Worm (Caenorhabditis elegans): Measurements from ENCODE around the gene fbxb-87.

fbxb-87 gene

DNA sequence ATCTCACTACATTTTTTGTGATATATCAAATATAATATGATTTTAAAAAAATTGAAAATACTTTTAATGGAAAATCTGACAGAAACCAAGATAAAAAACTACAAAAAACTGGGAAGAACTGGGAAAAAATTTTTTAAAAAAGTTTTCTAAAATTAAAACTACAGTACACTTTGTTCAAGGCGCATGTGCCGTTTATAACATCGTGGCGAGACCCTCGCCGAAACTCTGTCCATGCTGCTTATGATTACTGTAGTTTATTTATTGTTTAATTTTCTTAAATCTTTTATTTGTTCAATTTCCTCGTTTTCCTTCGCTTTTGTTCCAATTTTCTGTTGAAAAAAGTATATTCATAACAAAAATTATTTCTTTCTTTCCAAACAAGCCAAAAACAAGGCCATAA lies 12.9 kb upstream of the fbxb-87 start, which contains the start of gene athp-1:
Gene athp-1, plus strand, starts transcription at position 305 of the 400 bp plus-strand sequence.
- TF ChIP-seq hmg-11 (tag; optimal IDR thresholded peaks at IDR 0.05) (no peak), nhr-25 (tag; optimal IDR thresholded peaks at IDR 0.05) (no peak), fkh-10 (GFP tag; optimal IDR thresholded peaks at IDR 0.05) (no peak), nhr-77 (tag; optimal IDR thresholded peaks at IDR 0.05) (no peak), nfya-1 (tag; optimal IDR thresholded peaks at IDR 0.05; ENCODE audit: insufficient read depth) (no peak), aly-2 (tag; optimal IDR thresholded peaks at IDR 0.05) (no peak), tbx-2 (tag; optimal IDR thresholded peaks at IDR 0.05) (no peak), lin-39 (tag; optimal IDR thresholded peaks at IDR 0.05) (no peak), ztf-4 (tag; optimal IDR thresholded peaks at IDR 0.05) (no peak), R02D3.7 (tag; optimal IDR thresholded peaks at IDR 0.05) (no peak), ama-1 (optimal IDR thresholded peaks at IDR 0.05) (no peak), ceh-28 (tag; optimal IDR thresholded peaks at IDR 0.05) (no peak), ceh-16 (tag; optimal IDR thresholded peaks at IDR 0.05) (no peak), egl-27 (tag; optimal IDR thresholded peaks at IDR 0.05) (no peak), nhr-237 (tag; optimal IDR thresholded peaks at IDR 0.05) (no peak)

DNA sequence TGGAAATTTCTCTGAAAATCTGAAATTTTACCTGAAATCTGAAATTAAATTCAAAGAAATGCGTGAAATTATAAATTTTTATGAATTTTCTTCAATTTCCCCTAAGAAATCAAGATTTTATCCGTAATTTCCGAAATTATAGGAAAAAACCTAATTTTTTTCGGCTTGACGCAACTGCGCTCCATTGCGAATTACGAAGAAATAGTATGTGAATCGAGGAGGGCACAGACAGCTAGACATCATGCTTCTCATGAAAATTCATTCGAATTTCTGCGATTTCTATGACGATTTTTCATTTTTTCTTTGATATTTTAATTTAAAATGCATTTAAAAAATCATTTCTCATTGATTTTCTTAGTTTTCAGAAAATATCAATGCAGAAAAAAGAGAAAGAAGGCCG lies 12.3 kb upstream of the fbxb-87 start:
- peak; percentile 6 for TF ChIP-seq R02D3.7 (tag; optimal IDR thresholded peaks at IDR 0.05)
- no peak for TF ChIP-seq ceh-16 (tag; optimal IDR thresholded peaks at IDR 0.05)
- no peak for TF ChIP-seq ceh-82 (tag; optimal IDR thresholded peaks at IDR 0.05)
- no peak for TF ChIP-seq fkh-10 (GFP tag; optimal IDR thresholded peaks at IDR 0.05)
- TF ChIP-seq lin-15B (tag; optimal IDR thresholded peaks at IDR 0.05), result peak; percentile 90
- TF ChIP-seq hmg-11 (tag; optimal IDR thresholded peaks at IDR 0.05), result peak; percentile 43
- no peak for TF ChIP-seq unc-39 (tag; optimal IDR thresholded peaks at IDR 0.05)
- no peak for TF ChIP-seq zag-1 (tag; optimal IDR thresholded peaks at IDR 0.05)
- TF ChIP-seq skn-1 (tag; optimal IDR thresholded peaks at IDR 0.05), result no peak
- TF ChIP-seq nhr-67 (tag; optimal IDR thresholded peaks at IDR 0.05), result no peak
- TF ChIP-seq nhr-237 (tag; optimal IDR thresholded peaks at IDR 0.05), result no peak
- TF ChIP-seq elt-2 (tag; optimal IDR thresholded peaks at IDR 0.05), result no peak
- no peak for TF ChIP-seq aly-2 (tag; optimal IDR thresholded peaks at IDR 0.05)
- TF ChIP-seq ama-1 (optimal IDR thresholded peaks at IDR 0.05), result no peak
- peak; percentile 46 for TF ChIP-seq snpc-4 (tag; optimal IDR thresholded peaks at IDR 0.05)
- TF ChIP-seq ztf-4 (tag; optimal IDR thresholded peaks at IDR 0.05), result no peak
- TF ChIP-seq nhr-23 (tag; optimal IDR thresholded peaks at IDR 0.05), result peak; percentile 59
- peak; percentile 3 for TF ChIP-seq lin-39 (tag; optimal IDR thresholded peaks at IDR 0.05)
- peak; percentile 78 for TF ChIP-seq pha-4 (tag; optimal IDR thresholded peaks at IDR 0.05)
- TF ChIP-seq egl-5 (tag; optimal IDR thresholded peaks at IDR 0.05), result peak; percentile 40
- no peak for TF ChIP-seq jun-1 (tag; optimal IDR thresholded peaks at IDR 0.05)
- TF ChIP-seq tbx-2 (tag; optimal IDR thresholded peaks at IDR 0.05), result no peak
- no peak for TF ChIP-seq egl-27 (tag; optimal IDR thresholded peaks at IDR 0.05)
- no peak for TF ChIP-seq ceh-28 (tag; optimal IDR thresholded peaks at IDR 0.05)
- TF ChIP-seq nhr-25 (tag; optimal IDR thresholded peaks at IDR 0.05), result peak; percentile 28
- no peak for TF ChIP-seq nhr-76 (tag; optimal IDR thresholded peaks at IDR 0.05)
- no peak for TF ChIP-seq fos-1 (tag; optimal IDR thresholded peaks at IDR 0.05)
- TF ChIP-seq elt-1 (tag; optimal IDR thresholded peaks at IDR 0.05), result no peak
- TF ChIP-seq unc-62 (GFP tag; optimal IDR thresholded peaks at IDR 0.05), result no peak
- TF ChIP-seq pqm-1 (tag; optimal IDR thresholded peaks at IDR 0.05), result peak; percentile 5
- TF ChIP-seq fkh-2 (tag; optimal IDR thresholded peaks at IDR 0.05), result no peak
- TF ChIP-seq ztf-11 (tag; optimal IDR thresholded peaks at IDR 0.05), result no peak
- no peak for TF ChIP-seq mml-1 (tag; optimal IDR thresholded peaks at IDR 0.05)
- TF ChIP-seq ZK546.5 (tag; optimal IDR thresholded peaks at IDR 0.05), result no peak
- TF ChIP-seq nhr-77 (tag; optimal IDR thresholded peaks at IDR 0.05), result no peak
- TF ChIP-seq sea-2 (GFP tag; optimal IDR thresholded peaks at IDR 0.05), result no peak
- no peak for TF ChIP-seq eor-1 (tag; optimal IDR thresholded peaks at IDR 0.05)
- TF ChIP-seq nfya-1 (tag; optimal IDR thresholded peaks at IDR 0.05; ENCODE audit: insufficient read depth), result peak; percentile 77

DNA sequence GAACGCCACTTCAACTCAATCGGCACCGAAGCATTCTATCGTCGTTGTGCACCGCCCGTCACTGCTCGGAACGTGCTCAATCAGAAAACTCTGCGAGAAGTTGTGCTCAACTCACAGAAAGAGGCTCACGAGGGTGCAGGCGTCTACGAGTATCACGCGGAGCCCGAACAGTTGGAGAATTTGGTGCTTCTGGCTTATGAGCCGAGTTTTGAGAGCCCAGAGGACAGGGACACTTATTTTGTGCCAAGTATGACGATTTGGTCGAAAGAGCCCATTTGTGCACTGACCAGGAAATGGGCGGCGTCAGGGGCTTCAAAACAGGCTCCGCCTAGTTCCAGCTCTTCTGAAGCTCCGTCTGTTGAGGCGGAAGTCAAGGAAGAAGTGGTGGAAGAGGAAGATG lies 5.5 kb upstream of the fbxb-87 start:
- TF ChIP-seq ztf-4 (tag; optimal IDR thresholded peaks at IDR 0.05), result no peak
- TF ChIP-seq egl-5 (tag; optimal IDR thresholded peaks at IDR 0.05), result no peak
- TF ChIP-seq ama-1 (optimal IDR thresholded peaks at IDR 0.05), result no peak
- no peak for TF ChIP-seq nhr-12 (tag; optimal IDR thresholded peaks at IDR 0.05)
- no peak for TF ChIP-seq mdl-1 (tag; optimal IDR thresholded peaks at IDR 0.05)
- no peak for TF ChIP-seq egl-27 (tag; optimal IDR thresholded peaks at IDR 0.05)
- TF ChIP-seq nhr-25 (tag; optimal IDR thresholded peaks at IDR 0.05), result no peak
- no peak for TF ChIP-seq pha-4 (tag; optimal IDR thresholded peaks at IDR 0.05)
- no peak for TF ChIP-seq elt-1 (tag; optimal IDR thresholded peaks at IDR 0.05)
- no peak for TF ChIP-seq aly-2 (tag; optimal IDR thresholded peaks at IDR 0.05)
